Fruit fly (Drosophila melanogaster) whole organism, wandering third instar larva: ENCODE data around the gene Grip75.

Source experiments
- Hnf4 ChIP-seq: fragments of 200-800 bp; sonication (Bioruptor generic); optimal IDR thresholded peaks from 2 replicates; lab custom pipeline; 2016; ENCODE audit warnings: missing biosample characterization, mild to moderate bottlenecking, missing genetic modification characterization
- Hr78 ChIP-seq: fragments of >200 bp; optimal IDR thresholded peaks from 2 replicates; lab custom pipeline; 2017; ENCODE audit warnings: missing biosample characterization, missing genetic modification characterization
- Hr83 ChIP-seq: fragments of 200-300 bp; sonication (Bioruptor generic); optimal IDR thresholded peaks from 2 replicates; lab custom pipeline; 2016; ENCODE audit warnings: missing biosample characterization, mild to moderate bottlenecking, missing genetic modification characterization, moderate library complexity; ENCODE audit not compliant: poor library complexity, severe bottlenecking
- Jra ChIP-seq: sonication (Bioruptor generic); optimal IDR thresholded peaks from 2 replicates; lab custom pipeline; 2016; ENCODE audit warnings: missing biosample characterization, missing genetic modification characterization
- Mio ChIP-seq: sonication (Bioruptor generic); optimal IDR thresholded peaks from 2 replicates; lab custom pipeline; 2016; ENCODE audit warnings: missing biosample characterization, missing genetic modification characterization
- OdsH ChIP-seq: fragments of 200-800 bp; sonication (Bioruptor generic); optimal IDR thresholded peaks from 2 replicates; lab custom pipeline; 2016; ENCODE audit warnings: missing biosample characterization, mild to moderate bottlenecking, missing genetic modification characterization
- Sp1 ChIP-seq: fragments of 200-800 bp; sonication (Bioruptor generic); optimal IDR thresholded peaks from 3 replicates; lab custom pipeline; 2019; ENCODE audit warnings: missing biosample characterization, mild to moderate bottlenecking, missing genetic modification characterization, moderate library complexity
- br ChIP-seq: fragments of 200-800 bp; sonication (Bioruptor generic); optimal IDR thresholded peaks from 2 replicates; lab custom pipeline; 2016; ENCODE audit warnings: missing biosample characterization, missing genetic modification characterization
- foxo ChIP-seq, 2 experiments: fragments of 200-800 bp; sonication (Bioruptor generic); optimal IDR thresholded peaks; 2 replicates in 1 of 2; 3 replicates in 1 of 2; lab custom pipeline; 2016 to 2017; ENCODE audit warnings: missing biosample characterization in 2 of 2, missing genetic modification characterization in 2 of 2
- h ChIP-seq: fragments of 200-800 bp; sonication (Bioruptor generic); optimal IDR thresholded peaks from 3 replicates; lab custom pipeline; 2016; ENCODE audit warnings: missing biosample characterization, mild to moderate bottlenecking, missing genetic modification characterization
- lola ChIP-seq: fragments of >200 bp; optimal IDR thresholded peaks from 2 replicates; lab custom pipeline; 2017; ENCODE audit warnings: missing biosample characterization, missing genetic modification characterization
- pan ChIP-seq: fragments of >200 bp; optimal IDR thresholded peaks from 2 replicates; lab custom pipeline; 2017
- psq ChIP-seq: fragments of 200-800 bp; sonication (Bioruptor generic); optimal IDR thresholded peaks from 3 replicates; lab custom pipeline; 2017; ENCODE audit warnings: missing biosample characterization, mild to moderate bottlenecking, missing genetic modification characterization, moderate library complexity

dm6 chr2L:10474268-10474678 is 8.8 kb upstream of the Grip75 start, which contains the start of gene RluA-1:
- TF ChIP-seq br (peak; percentile 86), psq (peak; percentile 86), pan (lab: Kevin White, UChicago) (no peak), Hr83 (GFP tag; lab: Kevin White, UChicago) (peak; percentile 35), Jra (GFP tag; lab: Kevin White, UChicago) (no peak), lola (no peak), h (GFP tag; lab: Kevin White, UChicago) (peak; percentile 93), Sp1 (GFP tag; lab: Kevin White, UChicago) (peak; percentile 93), Mio (GFP tag; lab: Kevin White, UChicago) (peak; percentile 26), Hr78 (GFP tag; lab: Kevin White, UChicago) (no peak), Hnf4 (GFP tag; lab: Kevin White, UChicago) (peak; percentile 74), OdsH (GFP tag; lab: Kevin White, UChicago) (peak; percentile 90), foxo (GFP tag; optimal IDR thresholded peaks at IDR 0.05; lab: Kevin White, UChicago) (peak in 1 of 2 experiments; percentile 93)
